Fruit fly (Drosophila melanogaster) S2 (cell line): Measurements from ENCODE around the gene yellow-b.

Experiments used
- CG8478 ChIP-seq: fragments of >200 bp; optimal IDR thresholded peaks from 2 replicates; lab custom pipeline; 2018
- CTCF ChIP-seq, 2 experiments: fragments of >200 bp; optimal IDR thresholded peaks; 2 replicates each; lab custom pipeline; 2018

DNA sequence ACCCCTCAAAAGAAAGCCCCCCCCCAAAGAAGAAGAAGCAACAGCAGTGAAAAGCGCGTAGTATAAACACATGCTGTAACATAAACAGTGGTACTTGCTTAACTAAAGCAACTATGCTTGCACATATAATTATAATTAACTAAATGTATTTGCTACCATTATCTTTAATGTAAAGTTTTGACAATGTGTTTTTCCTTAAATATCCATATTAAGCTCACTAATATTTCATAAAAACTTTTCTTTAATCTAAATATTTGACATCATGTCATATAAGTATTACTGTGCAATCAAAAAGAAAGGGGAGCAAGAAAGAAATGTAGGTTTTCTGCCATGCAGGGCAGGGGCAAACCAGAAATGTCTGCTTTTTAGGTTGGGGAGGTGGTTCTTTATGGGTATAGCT lies 37.4 kb upstream of the yellow-b start:
- TF ChIP-seq CTCF (optimal IDR thresholded peaks at IDR 0.05; lab: Kevin White, UChicago) (no peak), CG8478 (lab: Kevin White, UChicago) (no peak)
